Worm (Caenorhabditis elegans) whole organism, L3 larva: ENCODE results near the gene F39G3.3.

Source experiments
- ZK546.5 ChIP-seq: sonication (generic microtip); optimal IDR thresholded peaks from 2 replicates; lab custom pipeline; 2017; ENCODE audit warnings: missing biosample characterization, missing genetic modification characterization
- aly-2 ChIP-seq: fragments of 150-350 bp; optimal IDR thresholded peaks from 2 replicates; lab custom pipeline; 2014; ENCODE audit warnings: missing biosample characterization, missing genetic modification characterization
- ama-1 ChIP-seq: fragments of 150-350 bp; optimal IDR thresholded peaks from 2 replicates; lab custom pipeline; 2018
- ceh-16 ChIP-seq: sonication (generic microtip); optimal IDR thresholded peaks from 2 replicates; lab custom pipeline; 2017; ENCODE audit warnings: missing biosample characterization, missing genetic modification characterization
- ceh-28 ChIP-seq: fragments of 150-350 bp; optimal IDR thresholded peaks from 2 replicates; lab custom pipeline; 2014; ENCODE audit warnings: missing biosample characterization, missing genetic modification reagents, missing genetic modification characterization
- ceh-9 ChIP-seq: sonication (generic microtip); optimal IDR thresholded peaks from 2 replicates; lab custom pipeline; 2018; ENCODE audit warnings: missing biosample characterization, missing genetic modification characterization
- egl-27 ChIP-seq: sonication (generic microtip); optimal IDR thresholded peaks from 4 replicates; lab custom pipeline; 2017; ENCODE audit warnings: missing biosample characterization, missing genetic modification reagents, missing genetic modification characterization
- egl-5 ChIP-seq: fragments of 150-350 bp; optimal IDR thresholded peaks from 2 replicates; lab custom pipeline; 2017; ENCODE audit warnings: missing biosample characterization, missing genetic modification reagents, missing genetic modification characterization, inconsistent platforms
- elt-1 ChIP-seq: fragments of 150-350 bp; optimal IDR thresholded peaks from 2 replicates; lab custom pipeline; 2014; ENCODE audit warnings: missing biosample characterization, missing genetic modification characterization
- fkh-10 ChIP-seq: sonication (generic microtip); optimal IDR thresholded peaks from 2 replicates; lab custom pipeline; 2017; ENCODE audit warnings: missing biosample characterization, missing genetic modification reagents, missing genetic modification characterization
- fkh-2 ChIP-seq: fragments of 150-350 bp; optimal IDR thresholded peaks from 2 replicates; lab custom pipeline; 2014; ENCODE audit warnings: missing biosample characterization, missing genetic modification reagents, missing genetic modification characterization
- fos-1 ChIP-seq: fragments of 150-350 bp; optimal IDR thresholded peaks from 2 replicates; lab custom pipeline; 2014; ENCODE audit warnings: missing biosample characterization, missing genetic modification characterization
- hmg-11 ChIP-seq: sonication (generic microtip); optimal IDR thresholded peaks from 2 replicates; lab custom pipeline; 2016; ENCODE audit warnings: missing genetic modification characterization, missing compliant biosample characterization
- lin-15B ChIP-seq: fragments of 150-350 bp; optimal IDR thresholded peaks from 2 replicates; lab custom pipeline; 2014; ENCODE audit warnings: missing biosample characterization, missing genetic modification characterization
- lin-39 ChIP-seq: fragments of 150-350 bp; optimal IDR thresholded peaks from 2 replicates; lab custom pipeline; 2018; ENCODE audit warnings: missing biosample characterization, missing genetic modification reagents, missing genetic modification characterization
- mdl-1 ChIP-seq: fragments of 150-350 bp; optimal IDR thresholded peaks from 2 replicates; lab custom pipeline; 2014; ENCODE audit warnings: missing biosample characterization, missing genetic modification characterization
- nfya-1 ChIP-seq: sonication (generic microtip); optimal IDR thresholded peaks from 2 replicates; lab custom pipeline; 2017; ENCODE audit warnings: missing genetic modification characterization, mild to moderate bottlenecking, missing compliant biosample characterization, antibody characterized with exemption, moderate library complexity; ENCODE audit not compliant: insufficient read depth
- nhr-11 ChIP-seq: fragments of 150-350 bp; optimal IDR thresholded peaks from 2 replicates; lab custom pipeline; 2014; ENCODE audit warnings: missing biosample characterization, missing genetic modification characterization
- nhr-23 ChIP-seq: fragments of 150-350 bp; optimal IDR thresholded peaks from 2 replicates; lab custom pipeline; 2014; ENCODE audit warnings: missing biosample characterization, missing genetic modification reagents, missing genetic modification characterization
- nhr-237 ChIP-seq: fragments of 150-350 bp; optimal IDR thresholded peaks from 2 replicates; lab custom pipeline; 2014; ENCODE audit warnings: missing biosample characterization, missing genetic modification characterization
- nhr-25 ChIP-seq: sonication (generic microtip); optimal IDR thresholded peaks from 2 replicates; lab custom pipeline; 2017; ENCODE audit warnings: missing biosample characterization, missing genetic modification characterization
- nhr-28 ChIP-seq: fragments of 150-350 bp; optimal IDR thresholded peaks from 2 replicates; lab custom pipeline; 2014; ENCODE audit warnings: missing biosample characterization, missing genetic modification characterization
- nhr-43 ChIP-seq: sonication (generic microtip); optimal IDR thresholded peaks from 2 replicates; lab custom pipeline; 2016; ENCODE audit warnings: mild to moderate bottlenecking, missing genetic modification characterization, missing compliant biosample characterization; ENCODE audit not compliant: poor library complexity, severe bottlenecking
- nhr-67 ChIP-seq: fragments of 150-350 bp; optimal IDR thresholded peaks from 2 replicates; lab custom pipeline; 2014; ENCODE audit warnings: missing biosample characterization, missing genetic modification characterization
- nhr-76 ChIP-seq: fragments of 150-350 bp; sonication (generic microtip); optimal IDR thresholded peaks from 5 replicates; lab custom pipeline; 2014; ENCODE audit warnings: missing biosample characterization, missing genetic modification characterization
- nhr-77 ChIP-seq: fragments of 150-350 bp; optimal IDR thresholded peaks from 2 replicates; lab custom pipeline; 2014; ENCODE audit warnings: missing biosample characterization, missing genetic modification characterization
- pha-4 ChIP-seq: fragments of 150-350 bp; optimal IDR thresholded peaks from 2 replicates; lab custom pipeline; 2014; ENCODE audit warnings: missing biosample characterization, missing genetic modification reagents, missing genetic modification characterization
- zag-1 ChIP-seq: fragments of 150-350 bp; optimal IDR thresholded peaks from 2 replicates; lab custom pipeline; 2014; ENCODE audit warnings: missing biosample characterization, missing genetic modification characterization

F39G3.3 gene

DNA sequence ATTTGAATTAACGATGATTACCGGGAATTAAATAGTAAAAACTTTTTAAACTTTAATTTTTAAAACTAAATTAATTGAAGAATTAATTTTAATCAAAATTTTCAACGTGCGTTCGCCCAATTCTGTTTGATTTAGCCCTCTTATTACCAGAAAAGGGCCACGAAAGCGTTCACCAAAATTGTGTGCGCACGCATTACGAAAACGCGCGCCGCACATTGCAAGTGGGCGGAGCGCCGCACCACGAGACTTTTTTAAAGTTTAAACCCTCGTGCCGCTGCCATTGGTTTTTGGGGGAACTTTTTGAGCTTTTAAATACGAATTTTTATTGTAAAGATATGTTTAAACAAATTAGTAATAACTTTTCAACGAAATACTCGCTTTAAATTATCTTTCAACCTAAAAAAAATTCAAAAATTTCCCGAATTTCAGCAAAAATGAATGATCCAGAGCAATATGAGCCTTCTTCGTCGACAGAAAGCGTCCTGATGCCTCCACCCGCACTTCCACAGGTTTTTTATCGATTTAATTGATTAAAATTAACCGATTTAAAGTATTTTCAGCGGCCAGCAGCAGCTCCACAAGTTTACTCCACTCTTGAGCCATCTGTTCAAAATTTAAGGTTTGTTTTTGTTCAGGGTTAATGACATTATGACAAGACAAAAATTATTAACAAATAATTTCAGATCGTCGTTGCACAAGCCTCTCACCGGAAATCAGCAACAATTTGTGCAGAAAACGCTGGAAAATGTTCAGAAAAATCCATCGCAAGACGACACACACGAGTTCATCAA is 44.8 kb upstream of the F39G3.3 start, which contains the start of gene taf-10 (continued):
- TF ChIP-seq ceh-16 (tag; lab: Kevin White, UChicago), result no peak

DNA sequence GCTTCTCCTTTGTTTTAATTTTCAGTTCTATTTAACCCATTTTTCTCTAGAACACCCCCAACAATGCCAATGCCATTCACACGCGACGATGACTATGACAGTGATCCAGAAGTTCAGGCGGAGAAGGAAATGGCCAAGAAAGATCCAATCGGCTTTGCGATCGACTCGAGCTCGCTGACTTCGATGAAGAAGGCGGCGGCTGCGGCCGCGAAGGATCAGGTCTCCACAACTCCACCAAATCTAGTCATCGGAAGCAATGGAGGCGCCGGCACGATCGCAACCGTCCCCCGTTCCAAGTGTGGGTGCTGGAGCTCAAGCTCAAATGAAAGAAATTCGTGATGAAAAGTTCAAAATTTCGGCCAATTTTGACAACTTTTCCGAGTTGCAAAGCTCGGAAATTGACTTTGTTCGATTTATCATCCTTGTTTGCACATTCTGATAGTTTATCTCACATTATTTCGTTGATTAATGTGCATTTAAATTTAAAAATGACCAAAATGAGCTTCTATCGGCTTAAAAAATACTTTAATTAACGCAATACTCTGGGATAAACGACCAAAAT is 43.7 kb upstream of the F39G3.3 start, which contains the start of gene K03B4.2:
K03B4.2 (plus strand) TSS at position 51 of the 562 bp plus-strand sequence.
- TF ChIP-seq nhr-23 (tag; lab: Kevin White, UChicago) (no peak), nhr-76 (tag; lab: Kevin White, UChicago) (no peak), ama-1 (lab: Kevin White, UChicago) (peak; percentile 9), fkh-10 (GFP tag; lab: Kevin White, UChicago) (no peak)

DNA sequence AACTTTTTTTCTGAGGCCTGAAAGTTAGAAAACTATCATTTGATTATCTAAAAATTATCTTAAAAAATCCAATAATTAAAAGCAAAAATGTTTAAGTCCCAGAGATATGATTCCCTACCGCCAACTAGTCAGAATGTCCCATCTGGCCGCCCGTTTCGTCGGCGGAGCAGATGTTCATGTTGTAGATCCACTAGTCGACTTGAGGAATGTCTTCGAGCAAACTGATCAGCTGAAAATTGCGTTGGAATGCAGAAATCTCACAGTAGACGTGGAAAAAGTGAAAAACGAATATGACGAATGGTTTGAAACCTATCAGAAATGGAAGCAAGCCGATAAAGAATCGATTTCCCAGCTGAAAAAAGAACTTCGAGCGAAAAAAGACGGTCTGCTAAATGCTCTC is 42.5 kb upstream of the F39G3.3 start, which contains the start of gene K03B4.1:
K03B4.1 (plus strand) TSS at position 97 of the 400 bp plus-strand sequence.
- TF ChIP-seq ceh-28 (no peak), fkh-2 (tag; lab: Kevin White, UChicago) (no peak), nhr-67 (no peak)

DNA sequence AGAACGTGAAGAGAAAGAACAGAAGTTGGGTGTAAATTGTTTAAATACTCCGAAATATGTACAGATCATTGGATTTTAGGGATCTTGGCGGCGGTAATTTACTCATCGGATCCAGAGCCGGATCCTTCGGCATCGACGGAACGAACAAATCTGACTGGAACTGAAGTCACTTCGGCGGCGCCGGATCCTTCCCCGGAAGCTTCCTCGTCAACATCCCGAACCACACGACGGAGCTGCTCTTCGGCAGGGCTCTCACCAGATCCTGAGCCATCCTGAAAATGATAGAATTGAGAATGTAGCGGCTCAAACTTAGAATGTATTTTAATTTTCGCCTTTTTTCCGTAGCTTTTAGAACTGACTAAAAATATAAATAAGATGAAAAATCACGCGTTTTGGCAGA is 40.1 kb upstream of the F39G3.3 start:
- TF ChIP-seq fos-1 (tag; lab: Kevin White, UChicago) (no peak), mdl-1 (no peak), nhr-25 (tag; lab: Kevin White, UChicago) (no peak), fkh-2 (tag; lab: Kevin White, UChicago) (no peak)

DNA sequence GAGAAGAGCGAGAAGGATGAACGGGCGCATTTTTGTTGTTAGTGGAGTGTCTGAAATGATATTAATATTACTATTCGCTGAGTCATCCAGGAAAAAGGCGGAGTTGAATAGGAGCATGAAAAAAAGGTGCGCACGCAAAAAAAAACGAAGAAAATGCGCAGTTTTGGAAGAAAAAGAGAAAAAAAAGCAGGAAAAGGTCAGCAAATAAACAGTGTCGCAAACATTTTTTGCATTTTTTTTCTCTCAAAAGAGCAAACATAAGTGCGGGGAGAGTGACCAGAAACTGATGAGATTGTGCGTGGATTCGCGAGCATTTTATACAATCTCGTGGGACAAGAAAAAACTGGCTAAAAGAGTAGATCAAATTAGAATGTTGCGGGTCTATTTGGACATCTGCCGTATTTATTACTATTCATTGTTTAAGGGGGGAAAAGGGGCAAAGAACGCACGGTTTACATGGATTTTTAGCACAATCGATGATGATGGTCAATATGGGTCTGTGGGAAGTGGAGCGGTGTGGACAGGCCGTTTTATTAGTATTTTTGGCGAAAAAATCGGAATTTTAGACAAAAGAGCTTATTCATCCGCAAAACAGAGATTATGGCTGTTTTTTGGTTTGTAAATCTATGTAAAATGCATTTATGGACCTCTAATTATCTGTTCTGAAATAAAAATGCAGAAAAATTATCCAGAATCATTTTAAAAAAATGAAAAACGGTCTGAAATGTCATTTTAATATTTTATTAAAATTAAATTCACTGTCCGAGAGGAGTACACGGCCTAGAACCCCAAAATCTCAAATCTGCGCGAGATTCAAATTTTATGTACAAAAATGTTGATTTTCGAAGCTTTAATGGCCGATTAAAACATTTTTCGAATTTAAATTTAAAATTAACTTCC is 39.1 kb upstream of the F39G3.3 start, which contains the start of gene cpg-8:
cpg-8 (minus strand) TSS at position 51 of the 900 bp plus-strand sequence.
- TF ChIP-seq nhr-67, result no peak
- TF ChIP-seq ceh-16 (tag; lab: Kevin White, UChicago), result no peak
- TF ChIP-seq pha-4, result no peak
- no peak for TF ChIP-seq nhr-237 (tag; lab: Kevin White, UChicago)
- no peak for TF ChIP-seq aly-2
- no peak for TF ChIP-seq nhr-43 (tag; lab: Kevin White, UChicago)
- TF ChIP-seq nhr-28 (tag; lab: Kevin White, UChicago), result no peak
- TF ChIP-seq hmg-11, result no peak
- no peak for TF ChIP-seq elt-1 (tag; lab: Kevin White, UChicago)
- TF ChIP-seq ZK546.5, result no peak

DNA sequence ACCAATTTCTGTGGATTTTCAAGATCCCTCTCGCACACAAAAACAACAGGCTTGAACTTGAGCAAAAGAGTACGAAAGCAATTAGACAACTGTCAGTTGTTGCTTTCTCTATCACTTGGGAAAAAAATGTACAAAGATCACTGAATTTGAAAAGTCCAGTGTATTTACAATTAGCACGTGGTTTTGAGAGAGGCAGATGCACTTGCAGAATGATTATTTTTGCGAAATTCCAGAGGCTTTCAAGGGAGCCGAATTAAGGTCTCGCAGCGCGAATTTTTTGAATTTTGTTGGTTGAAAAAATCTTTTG is 38.5 kb upstream of the F39G3.3 start:
- no peak for TF ChIP-seq elt-1 (tag; lab: Kevin White, UChicago)
- TF ChIP-seq mdl-1, result no peak
- no peak for TF ChIP-seq zag-1 (tag; lab: Kevin White, UChicago)
- no peak for TF ChIP-seq ceh-9 (tag; lab: Kevin White, UChicago)
- no peak for TF ChIP-seq lin-15B (tag; lab: Kevin White, UChicago)
- TF ChIP-seq egl-5 (tag; lab: Kevin White, UChicago), result peak; percentile 7
- TF ChIP-seq nfya-1 (tag; lab: Kevin White, UChicago), result peak; percentile 39
- TF ChIP-seq lin-39, result peak; percentile 7
- TF ChIP-seq nhr-11, result peak; percentile 32

DNA sequence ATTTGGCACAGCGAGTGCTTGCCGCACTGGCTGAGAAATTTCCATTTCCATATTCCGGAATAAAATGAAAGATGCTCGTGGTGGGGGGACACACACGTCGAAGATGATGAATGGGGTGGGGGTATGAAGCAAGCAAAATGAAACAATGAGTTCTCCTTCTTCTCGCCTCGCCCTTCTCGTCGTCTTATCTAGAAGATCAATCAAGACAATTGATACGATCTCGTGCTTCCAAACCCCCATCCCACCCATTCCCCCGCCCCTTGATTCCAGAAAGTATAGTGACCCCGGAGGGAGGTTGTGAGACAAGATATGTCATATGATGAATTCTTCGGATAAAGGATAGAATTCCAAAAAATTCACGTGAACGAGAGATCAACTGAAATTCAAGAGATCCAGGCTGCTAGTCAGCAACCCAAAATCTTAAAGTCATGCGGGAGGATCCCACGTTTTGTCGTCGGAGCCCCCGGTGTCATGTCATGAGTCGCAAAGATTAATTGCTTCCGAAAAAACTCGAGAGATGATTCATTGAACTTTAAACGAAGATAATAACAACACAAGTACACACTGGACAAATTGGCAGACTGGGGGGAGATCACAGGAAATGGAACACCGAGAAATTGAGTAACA is 37.1 kb upstream of the F39G3.3 start:
- TF ChIP-seq egl-27 (tag; lab: Kevin White, UChicago) (no peak), elt-1 (tag; lab: Kevin White, UChicago) (peak; percentile 80), pha-4 (no peak), nhr-77 (tag; lab: Kevin White, UChicago) (no peak), lin-39 (peak; percentile 41), nhr-11 (peak; percentile 68), nhr-43 (tag; lab: Kevin White, UChicago) (no peak)
- TF ChIP-seq, all 47 proteins: peak for 3
